Fruit fly (Drosophila melanogaster) whole organism, prepupa: ENCODE results near the gene ppk13.

Experiments
- Blimp-1 ChIP-seq: fragments of 200-800 bp; sonication (Bioruptor generic); optimal IDR thresholded peaks from 3 replicates; lab custom pipeline; 2017; ENCODE audit warnings: missing biosample characterization, missing genetic modification characterization, mild to moderate bottlenecking, moderate library complexity, missing genetic modification reagents
- CG15336 ChIP-seq: fragments of 200-800 bp; sonication (Bioruptor generic); IDR thresholded peaks from 2 replicates; pipeline ENCODE4 v1.3.6; 2022; ENCODE audit warnings: missing biosample characterization, missing genetic modification characterization
- CG34406 ChIP-seq: fragments of 200-800 bp; sonication (Bioruptor generic); optimal IDR thresholded peaks from 3 replicates; lab custom pipeline; 2016; ENCODE audit warnings: missing biosample characterization, missing genetic modification characterization
- CG6276 ChIP-seq: fragments of 200-800 bp; sonication (Bioruptor generic); optimal IDR thresholded peaks from 2 replicates; lab custom pipeline; 2017; ENCODE audit warnings: missing biosample characterization, mild to moderate bottlenecking, missing genetic modification characterization
- CG6808 ChIP-seq: fragments of 200-800 bp; sonication (Bioruptor generic); optimal IDR thresholded peaks from 3 replicates; lab custom pipeline; 2017; ENCODE audit warnings: missing biosample characterization, missing genetic modification characterization, mild to moderate bottlenecking, moderate library complexity, missing genetic modification reagents
- Ets21C ChIP-seq: fragments of 200-800 bp; sonication (Bioruptor generic); optimal IDR thresholded peaks from 3 replicates; lab custom pipeline; 2016; ENCODE audit warnings: missing biosample characterization, missing genetic modification characterization
- Hr4 ChIP-seq: fragments of 200-800 bp; sonication (Bioruptor generic); optimal IDR thresholded peaks from 3 replicates; lab custom pipeline; 2016; ENCODE audit warnings: missing biosample characterization, missing genetic modification characterization
- OdsH ChIP-seq: fragments of 200-800 bp; sonication (Bioruptor generic); optimal IDR thresholded peaks from 3 replicates; lab custom pipeline; 2016; ENCODE audit warnings: missing biosample characterization, missing genetic modification characterization
- eg ChIP-seq: fragments of 200-800 bp; sonication (Bioruptor generic); IDR thresholded peaks from 3 replicates; pipeline ENCODE4 v1.3.6; 2022; ENCODE audit warnings: missing biosample characterization, missing genetic modification characterization
- esn ChIP-seq: fragments of 200-800 bp; sonication (Bioruptor generic); optimal IDR thresholded peaks from 2 replicates; lab custom pipeline; 2016; ENCODE audit warnings: missing biosample characterization, mild to moderate bottlenecking, missing genetic modification characterization, moderate library complexity
- fd85E ChIP-seq: fragments of 200-800 bp; sonication (Bioruptor generic); optimal IDR thresholded peaks from 3 replicates; lab custom pipeline; 2016; ENCODE audit warnings: missing biosample characterization, missing genetic modification characterization
- net ChIP-seq: fragments of 200-800 bp; sonication (Bioruptor generic); optimal IDR thresholded peaks from 3 replicates; lab custom pipeline; 2016; ENCODE audit warnings: missing biosample characterization, missing genetic modification characterization

- TF ChIP-seq fd85E (GFP tag; lab: Kevin White, UChicago) = no peak
- TF ChIP-seq Hr4 = no peak
- no peak for TF ChIP-seq CG6808
- TF ChIP-seq eg = no peak
- no peak for TF ChIP-seq net (GFP tag; lab: Kevin White, UChicago)
- no peak for TF ChIP-seq Ets21C (GFP tag; lab: Kevin White, UChicago)
- TF ChIP-seq esn (GFP tag; lab: Kevin White, UChicago) = no peak
- TF ChIP-seq OdsH (GFP tag; lab: Kevin White, UChicago) = no peak
- TF ChIP-seq CG6276 (GFP tag; lab: Kevin White, UChicago) = no peak
- TF ChIP-seq CG15336 (GFP tag; lab: Robert Waterston, UW) = no peak
- TF ChIP-seq Blimp-1 (GFP tag; lab: Kevin White, UChicago) = no peak
- TF ChIP-seq CG34406 (GFP tag; lab: Kevin White, UChicago) = no peak
Measured at dm6 chr2L:21097850-21098249, 9.3 kb upstream of the ppk13 start.
